Fruit fly (Drosophila melanogaster): Measurements from ENCODE around the gene CG14712.

Gene CG14712

DNA sequence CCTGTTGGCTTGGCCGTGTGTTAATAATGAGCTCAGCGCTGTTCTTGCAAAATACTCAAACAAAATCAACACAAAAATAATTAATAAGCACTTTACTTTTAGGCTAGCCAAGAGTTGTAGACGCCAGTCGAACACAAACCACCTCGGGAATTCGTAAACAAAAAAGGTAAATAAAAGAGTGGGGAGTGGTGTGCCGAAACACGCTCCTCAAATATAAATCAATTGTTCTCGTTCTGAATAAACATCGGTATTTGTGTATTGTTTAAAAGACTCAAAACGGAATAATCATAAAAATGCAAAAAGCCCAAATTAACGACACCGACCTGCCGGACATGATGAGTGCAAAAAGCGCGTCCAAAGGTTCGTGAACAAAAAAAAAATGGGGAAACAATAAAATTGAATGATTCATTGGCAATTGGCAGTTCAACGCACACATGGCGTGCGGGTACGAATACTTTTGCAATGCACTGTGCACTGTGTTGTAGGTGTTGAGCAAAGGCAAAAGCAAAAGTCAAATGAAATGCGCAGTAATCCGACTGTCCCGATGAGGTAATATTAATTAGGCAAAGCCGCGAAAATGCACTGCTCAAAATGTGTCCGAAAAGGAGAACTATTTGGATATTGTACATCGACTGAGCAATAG lies 11.5 kb downstream of the CG14712 start:
- TF ChIP-seq CG2120 (GFP tag; optimal IDR thresholded peaks at IDR 0.05) (peak; percentile 32), lab (GFP tag; optimal IDR thresholded peaks at IDR 0.05) (peak; percentile 25), sob (GFP tag; IDR thresholded peaks at IDR 0.05) (0 out of 2 replicates have a peak, but pooled peaks have one; percentile 36), CG10543 (GFP tag; optimal IDR thresholded peaks at IDR 0.05) (peak; percentile 56), CG13624 (GFP tag; optimal IDR thresholded peaks at IDR 0.05) (peak; percentile 37), sd (tag; optimal IDR thresholded peaks at IDR 0.05) (peak; percentile 72), CG9932 (GFP tag; IDR thresholded peaks at IDR 0.05) (peak; percentile 38; the same call in 1 of the 2 replicates), HLH3B (GFP tag; IDR thresholded peaks at IDR 0.05) (no peak), chinmo (GFP tag; IDR thresholded peaks at IDR 0.05; ENCODE audit: partially characterized antibody) (0 out of 4 replicates have a peak, but pooled peaks have one; percentile 54), Meics (GFP tag; optimal IDR thresholded peaks at IDR 0.05) (peak; percentile 78), Ets97D (GFP tag; optimal IDR thresholded peaks at IDR 0.05) (no peak), CG2678 (tag; optimal IDR thresholded peaks at IDR 0.05) (peak; percentile 35), Atf6 (GFP tag; IDR thresholded peaks at IDR 0.05) (0 out of 2 replicates have a peak, but pooled peaks have one; percentile 19), lilli (GFP tag; optimal IDR thresholded peaks at IDR 0.05) (peak; percentile 25), sens-2 (GFP tag; IDR thresholded peaks at IDR 0.05) (no peak), slbo (GFP tag; IDR thresholded peaks at IDR 0.05) (peak; percentile 33; the same call in 1 of the 2 replicates), exex (tag; optimal IDR thresholded peaks at IDR 0.05) (peak; percentile 8), CG6813 (GFP tag; optimal IDR thresholded peaks at IDR 0.05) (peak; percentile 16), lbe (GFP tag; optimal IDR thresholded peaks at IDR 0.05) (peak; percentile 10), crc (GFP tag; optimal IDR thresholded peaks at IDR 0.05) (no peak), mam (GFP tag; optimal IDR thresholded peaks at IDR 0.05) (peak; percentile 5), sens (GFP tag) (peak; percentile 38), mirr (GFP tag; optimal IDR thresholded peaks at IDR 0.05) (peak; percentile 63), CG2199 (GFP tag; IDR thresholded peaks at IDR 0.05) (no peak), CG17385 (GFP tag; optimal IDR thresholded peaks at IDR 0.05) (no peak), CG8388 (GFP tag; optimal IDR thresholded peaks at IDR 0.05) (peak; percentile 79), gro (GFP tag; optimal IDR thresholded peaks at IDR 0.05) (peak; percentile 19), klu (GFP tag; IDR thresholded peaks at IDR 0.05) (0 out of 2 replicates have a peak, but pooled peaks have one; percentile 8)

DNA sequence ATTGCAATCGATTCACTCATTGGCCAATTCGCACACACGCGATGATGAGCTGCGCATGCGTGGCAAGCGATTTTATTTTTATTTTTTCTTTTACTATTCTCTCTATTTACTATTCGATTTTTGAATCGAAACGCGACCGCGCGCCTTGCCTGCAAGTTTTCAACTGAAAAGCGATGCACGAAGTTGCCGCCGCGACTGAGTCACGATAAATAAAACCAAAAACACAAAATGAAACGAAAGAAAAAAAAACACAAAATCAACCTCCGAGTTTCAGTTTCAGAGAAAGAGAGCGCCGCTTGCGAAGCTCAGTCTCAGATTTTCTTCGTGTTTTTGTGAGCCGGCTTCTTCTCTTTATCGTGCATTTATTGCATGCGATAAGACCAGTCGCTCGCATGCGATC lies 18.3 kb downstream of the CG14712 start:
- TF ChIP-seq Lpt (GFP tag; optimal IDR thresholded peaks at IDR 0.05) (no peak), CG10267 (tag; optimal IDR thresholded peaks at IDR 0.05) (no peak), CG14710 (tag; optimal IDR thresholded peaks at IDR 0.05) (no peak), Stat92E (GFP tag; optimal IDR thresholded peaks at IDR 0.05) (no peak), CG1832 (GFP tag; optimal IDR thresholded peaks at IDR 0.05) (no peak), Lhr (GFP tag; optimal IDR thresholded peaks at IDR 0.05) (no peak), CG17328 (GFP tag; IDR thresholded peaks at IDR 0.05) (no peak), sqz (GFP tag; optimal IDR thresholded peaks at IDR 0.05) (peak; percentile 62), Ptx1 (GFP tag; IDR thresholded peaks at IDR 0.05) (no peak), CG13287 (GFP tag; IDR thresholded peaks at IDR 0.05; ENCODE audit: partially characterized antibody) (peak; percentile 20; the same call in 1 of the 2 replicates), mirr (GFP tag; optimal IDR thresholded peaks at IDR 0.05) (no peak), Med (GFP tag) (peak; percentile 49), Sox102F (GFP tag; optimal IDR thresholded peaks at IDR 0.05) (no peak), CG2199 (GFP tag; IDR thresholded peaks at IDR 0.05) (0 out of 3 replicates have a peak, but pooled peaks have one; percentile 42), CG16813 (GFP tag; IDR thresholded peaks at IDR 0.05; ENCODE audit: partially characterized antibody) (no peak), Mrtf (GFP tag; IDR thresholded peaks at IDR 0.05) (no peak), az2 (GFP tag; optimal IDR thresholded peaks at IDR 0.05) (no peak), Gug (GFP tag; IDR thresholded peaks at IDR 0.05) (no peak), CG8924 (tag; optimal IDR thresholded peaks at IDR 0.05) (no peak), CG34422 (GFP tag; IDR thresholded peaks at IDR 0.05) (peak; percentile 51; the same call in 1 of the 3 replicates), CG32772 (GFP tag; IDR thresholded peaks at IDR 0.05) (no peak), ATbp (GFP tag; optimal IDR thresholded peaks at IDR 0.05) (peak; percentile 2), eve (GFP tag; optimal IDR thresholded peaks at IDR 0.05) (no peak), Fer2 (tag; optimal IDR thresholded peaks at IDR 0.05) (no peak)

Data from whole organism, embryonic.